Fruit fly (Drosophila melanogaster) whole organism, embryonic: Measurements from ENCODE around the gene Cul5.
A peak's percentile ranks its signal among the peaks of the same experiment; 100 is the strongest.

Experiments
- Bdp1 ChIP-seq: fragments of 200-800 bp; sonication (Bioruptor generic); optimal IDR thresholded peaks from 3 replicates; lab custom pipeline; 2016; ENCODE audit warnings: missing biosample characterization, missing genetic modification characterization
- Bteb2 ChIP-seq: fragments of 200-800 bp; sonication (Bioruptor generic); optimal IDR thresholded peaks from 2 replicates; lab custom pipeline; 2016; ENCODE audit warnings: missing biosample characterization, missing genetic modification characterization
- CG10321 ChIP-seq: fragments of 200-800 bp; sonication (Bioruptor generic); IDR thresholded peaks from 2 replicates; pipeline ENCODE4 v1.3.6; 2022; ENCODE audit warnings: missing biosample characterization, missing genetic modification characterization
- CG10654 ChIP-seq: fragments of 200-800 bp; sonication (Bioruptor generic); optimal IDR thresholded peaks from 2 replicates; lab custom pipeline; 2016; ENCODE audit warnings: missing biosample characterization, missing genetic modification characterization
- CG13624 ChIP-seq: fragments of 200-800 bp; sonication (Bioruptor generic); optimal IDR thresholded peaks from 2 replicates; lab custom pipeline; 2016; ENCODE audit warnings: missing biosample characterization, missing genetic modification characterization
- CG14014 ChIP-seq: fragments of 200-800 bp; sonication (Bioruptor generic); IDR thresholded peaks from 2 replicates; pipeline ENCODE4 v1.3.6; 2022; ENCODE audit warnings: missing biosample characterization, missing genetic modification characterization
- CG14710 ChIP-seq: fragments of 200-800 bp; sonication (Bioruptor generic); optimal IDR thresholded peaks from 3 replicates; lab custom pipeline; 2019; ENCODE audit warnings: missing biosample characterization, mild to moderate bottlenecking, missing genetic modification characterization, moderate library complexity
- CG1529 ChIP-seq: fragments of 200-800 bp; sonication (Bioruptor generic); optimal IDR thresholded peaks from 3 replicates; lab custom pipeline; 2018; ENCODE audit warnings: missing biosample characterization, missing genetic modification characterization
- CG16813 ChIP-seq: fragments of 200-800 bp; sonication (Bioruptor generic); IDR thresholded peaks from 3 replicates; pipeline ENCODE4 v1.3.6; 2022; ENCODE audit warnings: missing biosample characterization, missing genetic modification characterization; ENCODE audit not compliant: partially characterized antibody
- CG17328 ChIP-seq: fragments of 200-800 bp; sonication (Bioruptor generic); IDR thresholded peaks from 2 replicates; pipeline ENCODE4 v1.3.6; 2022; ENCODE audit warnings: missing biosample characterization, missing genetic modification characterization
- CG17385 ChIP-seq: fragments of 200-800 bp; sonication (Bioruptor generic); optimal IDR thresholded peaks from 3 replicates; lab custom pipeline; 2018; ENCODE audit warnings: missing biosample characterization, mild to moderate bottlenecking, missing genetic modification characterization
- CG2199 ChIP-seq: fragments of 200-800 bp; sonication (Bioruptor generic); IDR thresholded peaks from 3 replicates; pipeline ENCODE4 v1.3.6; 2022; ENCODE audit warnings: missing biosample characterization, missing genetic modification characterization
- CG31365 ChIP-seq: fragments of 200-800 bp; sonication (Bioruptor generic); optimal IDR thresholded peaks from 2 replicates; lab custom pipeline; 2018; ENCODE audit warnings: missing biosample characterization, mild to moderate bottlenecking, missing genetic modification characterization
- CG33557 ChIP-seq: fragments of 200-800 bp; sonication (Bioruptor generic); optimal IDR thresholded peaks from 2 replicates; lab custom pipeline; 2019; ENCODE audit warnings: missing biosample characterization, mild to moderate bottlenecking, missing genetic modification characterization, moderate library complexity
- CG7556 ChIP-seq: fragments of 200-800 bp; sonication (Bioruptor generic); optimal IDR thresholded peaks from 2 replicates; lab custom pipeline; 2017; ENCODE audit warnings: missing biosample characterization, mild to moderate bottlenecking, missing genetic modification characterization
- CG8089 ChIP-seq: fragments of 200-800 bp; sonication (Bioruptor generic); optimal IDR thresholded peaks from 3 replicates; lab custom pipeline; 2016; ENCODE audit warnings: missing biosample characterization, missing genetic modification characterization
- D ChIP-seq, 2 experiments: fragments of 200-800 bp in 1 of 2; fragments of >200 bp in 1 of 2; sonication (Bioruptor generic) in 1 of 2; optimal IDR thresholded peaks; 2 replicates in 1 of 2; 3 replicates in 1 of 2; lab custom pipeline; 2017; ENCODE audit warnings: mild to moderate bottlenecking in 1 of 2, missing biosample characterization in 1 of 2, missing genetic modification characterization in 1 of 2, missing genetic modification reagents in 1 of 2
- Dad ChIP-seq: fragments of 200-800 bp; sonication (Bioruptor generic); optimal IDR thresholded peaks from 3 replicates; lab custom pipeline; 2016; ENCODE audit warnings: missing biosample characterization, missing genetic modification characterization
- HLH4C ChIP-seq: fragments of 200-800 bp; sonication (Bioruptor generic); IDR thresholded peaks from 3 replicates; pipeline ENCODE4 v1.3.6; 2022; ENCODE audit warnings: missing biosample characterization, missing genetic modification characterization; ENCODE audit not compliant: partially characterized antibody
- HLH54F ChIP-seq: fragments of 200-800 bp; sonication (Bioruptor generic); optimal IDR thresholded peaks from 3 replicates; lab custom pipeline; 2016; ENCODE audit warnings: missing biosample characterization, missing genetic modification characterization
- Max ChIP-seq: fragments of 200-800 bp; sonication (Bioruptor generic); optimal IDR thresholded peaks from 2 replicates; lab custom pipeline; 2016; ENCODE audit warnings: missing biosample characterization, mild to moderate bottlenecking, missing genetic modification characterization
- NC2β ChIP-seq: fragments of 200-800 bp; sonication (Bioruptor generic); optimal IDR thresholded peaks from 2 replicates; lab custom pipeline; 2016; ENCODE audit warnings: missing biosample characterization, missing genetic modification characterization
- Neu2 ChIP-seq: fragments of 200-800 bp; sonication (Bioruptor generic); optimal IDR thresholded peaks from 3 replicates; lab custom pipeline; 2016; ENCODE audit warnings: missing biosample characterization, missing genetic modification characterization, borderline replicate concordance
- Nf-YA ChIP-seq: fragments of 200-800 bp; sonication (Bioruptor generic); IDR thresholded peaks from 2 replicates; pipeline ENCODE4 v1.3.6; 2022; ENCODE audit warnings: missing biosample characterization, missing genetic modification characterization
- Oli ChIP-seq: fragments of 200-800 bp; sonication (Bioruptor generic); optimal IDR thresholded peaks from 2 replicates; lab custom pipeline; 2018; ENCODE audit warnings: missing biosample characterization, mild to moderate bottlenecking, missing genetic modification characterization, moderate library complexity
- Vsx1 ChIP-seq: fragments of 200-800 bp; sonication (Bioruptor generic); optimal IDR thresholded peaks from 2 replicates; lab custom pipeline; 2017; ENCODE audit warnings: missing biosample characterization, mild to moderate bottlenecking, missing genetic modification characterization, missing genetic modification reagents
- amos ChIP-seq: fragments of 200-800 bp; sonication (Bioruptor generic); IDR thresholded peaks from 2 replicates; pipeline ENCODE4 v1.3.6; 2022; ENCODE audit warnings: missing biosample characterization, missing genetic modification characterization; ENCODE audit not compliant: partially characterized antibody
- bigmax ChIP-seq: fragments of 200-800 bp; sonication (Bioruptor generic); optimal IDR thresholded peaks from 2 replicates; lab custom pipeline; 2018; ENCODE audit warnings: missing biosample characterization, mild to moderate bottlenecking, missing genetic modification characterization
- chinmo ChIP-seq: fragments of 200-800 bp; sonication (Bioruptor generic); IDR thresholded peaks from 4 replicates; pipeline ENCODE4 v1.3.6; 2022; ENCODE audit warnings: missing biosample characterization, missing genetic modification characterization; ENCODE audit not compliant: partially characterized antibody
- dmrt99B ChIP-seq: fragments of 200-800 bp; sonication (Bioruptor generic); optimal IDR thresholded peaks from 2 replicates; lab custom pipeline; 2018; ENCODE audit warnings: missing biosample characterization, mild to moderate bottlenecking, missing genetic modification characterization, moderate library complexity
- fd96Cb ChIP-seq: fragments of 200-800 bp; sonication (Bioruptor generic); optimal IDR thresholded peaks from 2 replicates; lab custom pipeline; 2018; ENCODE audit warnings: missing biosample characterization, mild to moderate bottlenecking, missing genetic modification characterization, moderate library complexity
- gcm2 ChIP-seq: fragments of 200-800 bp; sonication (Bioruptor generic); optimal IDR thresholded peaks from 2 replicates; lab custom pipeline; 2016; ENCODE audit warnings: missing biosample characterization, missing genetic modification characterization
- hb ChIP-seq: fragments of 200-800 bp; sonication (Bioruptor generic); IDR thresholded peaks from 3 replicates; pipeline ENCODE4 v1.3.6; 2022; ENCODE audit warnings: missing biosample characterization, missing genetic modification characterization; ENCODE audit not compliant: partially characterized antibody
- hbn ChIP-seq: fragments of 200-800 bp; sonication (Bioruptor generic); IDR thresholded peaks from 2 replicates; pipeline ENCODE4 v1.3.6; 2022; ENCODE audit warnings: missing biosample characterization, missing genetic modification characterization; ENCODE audit not compliant: partially characterized antibody
- lbe ChIP-seq: fragments of 200-800 bp; sonication (Bioruptor generic); optimal IDR thresholded peaks from 2 replicates; lab custom pipeline; 2016; ENCODE audit warnings: missing biosample characterization, mild to moderate bottlenecking, missing genetic modification characterization
- lov ChIP-seq, 2 experiments: fragments of 200-800 bp in 1 of 2; fragments of >200 bp in 1 of 2; sonication (Bioruptor generic) in 1 of 2; IDR thresholded peaks in 1 of 2; optimal IDR thresholded peaks in 1 of 2; 2 replicates in 1 of 2; 3 replicates in 1 of 2; pipeline versions ENCODE4 v1.3.6 to Lab custom; 2017 to 2022; ENCODE audit warnings: missing biosample characterization in 1 of 2, missing genetic modification characterization in 1 of 2
- luna ChIP-seq: fragments of 200-800 bp; sonication (Bioruptor generic); optimal IDR thresholded peaks from 2 replicates; lab custom pipeline; 2016; ENCODE audit warnings: missing biosample characterization, missing genetic modification characterization
- mld ChIP-seq: fragments of 200-800 bp; sonication (Bioruptor generic); IDR thresholded peaks from 3 replicates; pipeline ENCODE4 v1.3.6; 2022; ENCODE audit warnings: missing biosample characterization, missing genetic modification characterization; ENCODE audit not compliant: partially characterized antibody
- nmo ChIP-seq: fragments of 200-800 bp; sonication (Bioruptor generic); optimal IDR thresholded peaks from 2 replicates; lab custom pipeline; 2018; ENCODE audit warnings: missing biosample characterization, mild to moderate bottlenecking, missing genetic modification characterization, moderate library complexity
- org-1 ChIP-seq: fragments of 200-800 bp; sonication (Bioruptor generic); optimal IDR thresholded peaks from 2 replicates; lab custom pipeline; 2017; ENCODE audit warnings: missing biosample characterization, missing genetic modification characterization
- ro ChIP-seq: fragments of 200-800 bp; sonication (Bioruptor generic); IDR thresholded peaks from 2 replicates; pipeline ENCODE4 v1.3.6; 2022; ENCODE audit warnings: missing biosample characterization, missing genetic modification characterization
- salm ChIP-seq: fragments of 200-800 bp; sonication (Bioruptor generic); optimal IDR thresholded peaks from 2 replicates; lab custom pipeline; 2018; ENCODE audit warnings: missing biosample characterization, mild to moderate bottlenecking, missing genetic modification characterization
- sc ChIP-seq, 3 experiments: fragments of >200 bp in 2 of 3; fragments of 200-800 bp in 1 of 3; sonication (Bioruptor generic) in 1 of 3; optimal IDR thresholded peaks; 2 replicates in 2 of 3; 3 replicates in 1 of 3; lab custom pipeline; 2017; ENCODE audit warnings: mild to moderate bottlenecking in 1 of 3, missing biosample characterization in 1 of 3, missing genetic modification characterization in 1 of 3, missing genetic modification reagents in 1 of 3
- schlank ChIP-seq: fragments of 200-800 bp; sonication (Bioruptor generic); optimal IDR thresholded peaks from 2 replicates; lab custom pipeline; 2018; ENCODE audit warnings: missing biosample characterization, mild to moderate bottlenecking, missing genetic modification characterization
- sr ChIP-seq: fragments of 200-800 bp; sonication (Bioruptor generic); IDR thresholded peaks from 3 replicates; pipeline ENCODE4 v1.3.6; 2022; ENCODE audit warnings: missing biosample characterization, missing genetic modification characterization
- ssp ChIP-seq: fragments of 200-800 bp; sonication (Bioruptor generic); IDR thresholded peaks from 2 replicates; pipeline ENCODE4 v1.3.6; 2022; ENCODE audit warnings: missing biosample characterization, missing genetic modification characterization
- tap ChIP-seq: fragments of 200-800 bp; optimal IDR thresholded peaks from 3 replicates; lab custom pipeline; 2019; ENCODE audit warnings: missing biosample characterization, mild to moderate bottlenecking, missing genetic modification characterization, moderate library complexity
- tin ChIP-seq: fragments of 200-800 bp; sonication (Bioruptor generic); optimal IDR thresholded peaks from 3 replicates; lab custom pipeline; 2016; ENCODE audit warnings: missing biosample characterization, missing genetic modification characterization
- z ChIP-seq: fragments of 200-800 bp; sonication (Bioruptor generic); IDR thresholded peaks from 3 replicates; pipeline ENCODE4 v1.3.6; 2022; ENCODE audit warnings: missing biosample characterization, missing genetic modification characterization

Cul5 gene

dm6 chr3R:29055710-29056109 is 7.1 kb downstream of the Cul5 start, which contains the start of gene Sirt7 (continued):
- no peak for TF ChIP-seq CG33557
- TF ChIP-seq Vsx1 (GFP tag; lab: Kevin White, UChicago): no peak
- no peak for TF ChIP-seq CG17385
- no peak for TF ChIP-seq NC2β
- TF ChIP-seq Oli (tag; lab: Kevin White, UChicago): no peak
- TF ChIP-seq CG17328: no peak
- TF ChIP-seq hbn (GFP tag; lab: Robert Waterston, UW): peak; percentile 96
- TF ChIP-seq lbe: peak; percentile 49
- TF ChIP-seq luna: no peak
- TF ChIP-seq D (optimal IDR thresholded peaks at IDR 0.05; lab: Kevin White, UChicago): no peak
- TF ChIP-seq D (GFP tag; optimal IDR thresholded peaks at IDR 0.05; lab: Kevin White, UChicago): no peak
- peak; percentile 49 for TF ChIP-seq CG14710 (tag; lab: Kevin White, UChicago)
- no peak for TF ChIP-seq Bdp1 (GFP tag; lab: Kevin White, UChicago)
- no peak for TF ChIP-seq ro
- no peak for TF ChIP-seq CG8089
- peak; percentile 92; the same call in 3 of the 4 replicates for TF ChIP-seq chinmo (GFP tag; lab: Robert Waterston, UW)
- TF ChIP-seq salm (tag; lab: Kevin White, UChicago): no peak
- peak; percentile 29 for TF ChIP-seq nmo (GFP tag; lab: Kevin White, UChicago)
- no peak for TF ChIP-seq Neu2
- TF ChIP-seq CG16813 (GFP tag; lab: Robert Waterston, UW): peak; percentile 92
- TF ChIP-seq sc (optimal IDR thresholded peaks at IDR 0.05; lab: Kevin White, UChicago): no peak
- TF ChIP-seq sc (GFP tag; optimal IDR thresholded peaks at IDR 0.05; lab: Kevin White, UChicago): no peak
- TF ChIP-seq CG7556 (GFP tag; lab: Kevin White, UChicago): no peak
- TF ChIP-seq hb (GFP tag; lab: Robert Waterston, UW): peak; percentile 86
- TF ChIP-seq CG13624: no peak
- TF ChIP-seq CG31365 (tag; lab: Kevin White, UChicago): no peak
- TF ChIP-seq org-1 (GFP tag; lab: Kevin White, UChicago): no peak
- TF ChIP-seq HLH4C: peak; percentile 93
- TF ChIP-seq CG1529 (GFP tag; lab: Kevin White, UChicago): no peak
- TF ChIP-seq lov (optimal IDR thresholded peaks at IDR 0.05; lab: Kevin White, UChicago): no peak
- TF ChIP-seq lov (GFP tag; IDR thresholded peaks at IDR 0.05; lab: Robert Waterston, UW): no peak
- TF ChIP-seq Max (GFP tag; lab: Kevin White, UChicago): no peak
- no peak for TF ChIP-seq tin (GFP tag; lab: Kevin White, UChicago)
- no peak for TF ChIP-seq sr
- no peak for TF ChIP-seq fd96Cb
- peak; percentile 95 for TF ChIP-seq amos (GFP tag; lab: Robert Waterston, UW)
- no peak for TF ChIP-seq CG2199 (GFP tag; lab: Robert Waterston, UW)
- TF ChIP-seq CG10321 (GFP tag; lab: Robert Waterston, UW): no peak
- no peak for TF ChIP-seq bigmax
- no peak for TF ChIP-seq Bteb2 (GFP tag; lab: Kevin White, UChicago)
- TF ChIP-seq ssp: peak; percentile 84
- TF ChIP-seq schlank (tag; lab: Kevin White, UChicago): no peak
- TF ChIP-seq HLH54F (GFP tag; lab: Kevin White, UChicago): no peak
- no peak for TF ChIP-seq dmrt99B (tag; lab: Kevin White, UChicago)
- TF ChIP-seq CG14014 (GFP tag; lab: Robert Waterston, UW): no peak
- TF ChIP-seq CG10654 (GFP tag; lab: Kevin White, UChicago): no peak
- TF ChIP-seq tap: no peak
- no peak for TF ChIP-seq Nf-YA (GFP tag; lab: Robert Waterston, UW)
- TF ChIP-seq gcm2: no peak
- TF ChIP-seq mld (GFP tag; lab: Robert Waterston, UW): peak; percentile 93
- TF ChIP-seq z (GFP tag; lab: Robert Waterston, UW): no peak
- no peak for TF ChIP-seq Dad
